Worm (Caenorhabditis elegans): Measurements from ENCODE around the gene hacl-1.

hacl-1 gene

DNA sequence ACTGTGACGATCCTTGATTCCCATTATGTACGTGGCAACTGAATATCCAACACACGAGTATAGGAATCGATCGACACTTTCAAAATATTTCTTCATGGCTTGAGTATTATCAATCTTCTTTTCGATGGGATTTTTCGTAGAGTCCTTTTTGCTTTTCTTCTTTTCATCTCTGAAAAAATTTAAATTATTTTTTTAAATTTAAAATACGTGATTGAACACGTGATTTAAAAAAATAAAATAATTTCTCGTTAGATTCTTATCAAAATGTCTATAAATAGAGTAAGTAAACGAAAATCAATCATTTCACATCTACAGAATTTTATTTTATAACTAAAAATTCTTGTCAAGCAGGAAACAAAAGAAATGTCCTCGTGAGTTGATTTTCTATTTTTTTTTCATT is 28.5 kb upstream of the hacl-1 start, which contains the start of gene Y62F5A.10:
Gene Y62F5A.10, plus strand, starts transcription at position 301 of the 400 bp plus-strand sequence.
- TF ChIP-seq efl-1 (GFP tag; optimal IDR thresholded peaks at IDR 0.05) (no peak), B0261.1 (tag; optimal IDR thresholded peaks at IDR 0.05) (no peak), lir-1 (GFP tag; conservative IDR thresholded peaks at IDR 0.05) (no peak), dpl-1 (GFP tag; optimal IDR thresholded peaks at IDR 0.05) (no peak), ceh-79 (tag; optimal IDR thresholded peaks at IDR 0.05) (no peak), mxl-1 (tag; optimal IDR thresholded peaks at IDR 0.05) (no peak), ceh-40 (GFP tag; IDR thresholded peaks at IDR 0.05) (no peak)

DNA sequence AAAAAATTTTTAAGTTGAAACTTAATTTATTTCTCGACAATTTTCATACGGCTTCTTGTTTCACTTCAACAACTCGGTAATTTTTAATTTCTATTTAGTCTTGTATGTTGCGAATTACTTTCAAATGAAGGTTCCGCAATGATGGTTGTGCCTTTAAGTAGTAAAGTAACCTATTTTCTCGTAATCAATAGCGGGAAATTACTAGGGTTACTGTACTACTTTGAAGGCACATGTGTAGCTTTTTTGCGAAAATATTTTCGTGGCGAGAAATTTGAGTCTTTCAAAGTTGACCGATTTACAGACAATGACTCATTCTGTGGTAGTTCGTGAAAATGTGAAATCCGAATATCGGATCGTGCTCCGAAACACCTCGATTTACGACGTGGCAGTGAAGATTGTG is 25.4 kb upstream of the hacl-1 start, which contains the start of gene B0334.10:
Gene B0334.10, plus strand, starts transcription at position 301 of the 400 bp plus-strand sequence.
- no peak for TF ChIP-seq somi-1 (GFP tag; optimal IDR thresholded peaks at IDR 0.05)

DNA sequence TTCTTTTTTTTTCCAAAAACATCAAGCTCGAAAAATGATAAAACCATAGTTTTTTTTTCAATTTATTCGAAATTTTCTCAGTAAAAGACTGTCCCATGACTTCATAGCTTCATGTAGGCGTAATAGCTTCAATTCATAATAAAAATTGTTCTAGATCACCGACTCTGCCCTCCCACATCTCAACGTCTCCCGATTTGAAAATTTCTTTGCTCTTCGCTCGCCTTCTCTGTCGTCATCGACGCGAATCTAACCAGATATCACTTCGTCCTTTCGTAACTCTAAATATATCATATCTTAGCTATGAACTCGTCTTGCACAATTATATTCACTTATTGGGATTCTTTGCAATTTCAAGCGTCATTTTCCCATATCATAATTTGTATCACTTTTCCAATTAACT is 22.0 kb upstream of the hacl-1 start, which contains the start of gene srh-44:
Gene srh-44, plus strand, starts transcription at position 301 of the 400 bp plus-strand sequence.
- TF ChIP-seq repo-1 (tag; optimal IDR thresholded peaks at IDR 0.05) (no peak), hrde-1 (tag; optimal IDR thresholded peaks at IDR 0.05; ENCODE audit: borderline replicate concordance) (no peak), somi-1 (GFP tag; optimal IDR thresholded peaks at IDR 0.05) (no peak), dpl-1 (GFP tag; optimal IDR thresholded peaks at IDR 0.05) (no peak), ztf-28 (GFP tag; IDR thresholded peaks at IDR 0.05) (no peak), sea-2 (GFP tag; IDR thresholded peaks at IDR 0.05) (no peak), ztf-6 (GFP tag; IDR thresholded peaks at IDR 0.05) (no peak), F23B12.7 (tag; optimal IDR thresholded peaks at IDR 0.05; ENCODE audit: insufficient read depth) (no peak), mel-28 (tag; optimal IDR thresholded peaks at IDR 0.05; ENCODE audit: borderline replicate concordance) (no peak), lin-40 (tag; optimal IDR thresholded peaks at IDR 0.05) (no peak), lir-1 (GFP tag; conservative IDR thresholded peaks at IDR 0.05) (no peak), bed-2 (GFP tag; IDR thresholded peaks at IDR 0.05) (no peak), snpc-4 (GFP tag; optimal IDR thresholded peaks at IDR 0.05) (no peak), snpc-4 (tag; optimal IDR thresholded peaks at IDR 0.05) (no peak), ztf-3 (GFP tag; optimal IDR thresholded peaks at IDR 0.05) (no peak), hlh-12 (tag; optimal IDR thresholded peaks at IDR 0.05) (no peak)

DNA sequence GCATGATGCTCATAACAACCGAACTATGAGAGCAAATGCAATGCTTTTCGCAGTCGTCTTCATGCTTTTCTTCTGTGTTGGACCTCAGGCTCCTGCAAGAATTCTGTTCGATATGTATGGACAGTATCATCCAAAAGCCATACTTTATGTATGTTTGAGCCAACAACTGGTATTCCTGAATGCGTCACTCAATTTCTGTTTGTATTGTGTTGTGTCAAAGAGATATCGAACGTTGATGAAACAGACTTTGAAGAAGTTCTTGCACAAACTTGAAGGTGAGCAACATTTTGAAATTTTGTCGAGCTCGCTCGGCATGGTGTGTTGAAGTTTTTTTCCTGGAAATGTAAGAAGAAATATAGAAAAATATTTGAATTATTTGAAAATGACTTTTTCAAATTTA is 20.2 kb upstream of the hacl-1 start:
- TF ChIP-seq egl-44 (GFP tag; IDR thresholded peaks at IDR 0.05) (no peak), nfyb-1 (GFP tag; IDR thresholded peaks at IDR 0.05) (no peak), madf-3 (GFP tag; IDR thresholded peaks at IDR 0.05) (no peak), ceh-40 (GFP tag; IDR thresholded peaks at IDR 0.05) (no peak), sptf-2 (GFP tag; optimal IDR thresholded peaks at IDR 0.05) (no peak), lir-1 (GFP tag; conservative IDR thresholded peaks at IDR 0.05) (no peak), hmg-20 (GFP tag; IDR thresholded peaks at IDR 0.05) (no peak), ZK185.1 (tag; optimal IDR thresholded peaks at IDR 0.05; ENCODE audit: poor library complexity, severe bottlenecking) (no peak)

DNA sequence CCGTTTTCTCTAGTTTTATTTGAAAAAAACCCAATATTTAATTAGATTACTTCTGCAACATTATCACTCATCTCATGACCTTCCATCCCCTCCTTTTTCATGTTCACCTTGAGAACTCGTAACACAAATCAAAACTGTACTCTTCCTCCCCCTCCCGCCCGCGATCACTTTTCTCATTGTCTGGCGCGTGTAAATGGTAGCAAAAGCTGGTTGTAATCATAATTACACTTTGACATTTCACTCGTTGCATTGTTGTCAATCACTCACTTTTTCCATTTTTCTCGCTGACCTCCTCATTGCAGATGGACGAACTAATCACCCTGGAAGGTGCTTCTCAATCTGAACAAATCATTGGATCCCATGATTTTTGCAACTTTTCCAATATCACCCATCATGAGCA is 17.6 kb upstream of the hacl-1 start, which contains the start of gene npr-41:
Gene npr-41, plus strand, starts transcription at position 301 of the 400 bp plus-strand sequence.
- TF ChIP-seq Y56A3A.18 (GFP tag; IDR thresholded peaks at IDR 0.05) (no peak), nhr-179 (tag; optimal IDR thresholded peaks at IDR 0.05) (no peak), rpc-1 (optimal IDR thresholded peaks at IDR 0.05) (no peak), rpc-1 (tag; optimal IDR thresholded peaks at IDR 0.05) (no peak), Y53F4B.3 (GFP tag; IDR thresholded peaks at IDR 0.05) (no peak), mes-4 (tag; optimal IDR thresholded peaks at IDR 0.05) (no peak), let-607 (tag; optimal IDR thresholded peaks at IDR 0.05) (no peak), madf-8 (GFP tag; conservative IDR thresholded peaks at IDR 0.05) (no peak), gei-17 (GFP tag; optimal IDR thresholded peaks at IDR 0.05) (no peak), lin-26 (GFP tag; IDR thresholded peaks at IDR 0.05) (no peak), nhr-27 (tag; optimal IDR thresholded peaks at IDR 0.05) (no peak), aptf-2 (GFP tag; conservative IDR thresholded peaks at IDR 0.05) (no peak), pha-4 (tag; optimal IDR thresholded peaks at IDR 0.05) (no peak), F55B11.4 (tag; optimal IDR thresholded peaks at IDR 0.05; ENCODE audit: borderline replicate concordance, insufficient read depth) (no peak), snpc-1.1 (tag; optimal IDR thresholded peaks at IDR 0.05; ENCODE audit: insufficient read depth) (no peak), ceh-79 (tag; optimal IDR thresholded peaks at IDR 0.05) (no peak), bed-1 (GFP tag; IDR thresholded peaks at IDR 0.05) (no peak), dpl-1 (GFP tag; optimal IDR thresholded peaks at IDR 0.05) (no peak)

All from whole organism, young adult.